Fruit fly (Drosophila melanogaster) S2 (cell line): ENCODE data around the gene Saf-B.

Source experiments
- CG8478 ChIP-seq: fragments of >200 bp; optimal IDR thresholded peaks from 2 replicates; lab custom pipeline; 2018
- CTCF ChIP-seq, 2 experiments: fragments of >200 bp; optimal IDR thresholded peaks; 2 replicates each; lab custom pipeline; 2018

Saf-B gene

dm6 chr3R:24798595-24798994 lies 18.7 kb upstream of the Saf-B start:
- no peak for TF ChIP-seq CG8478 (lab: Kevin White, UChicago)
- no peak for TF ChIP-seq CTCF (optimal IDR thresholded peaks at IDR 0.05; lab: Kevin White, UChicago)

dm6 chr3R:24799503-24799902 lies 17.8 kb upstream of the Saf-B start, which contains the start of gene Ude:
Gene Ude (minus strand): TSS chr3R:24799668.
- TF ChIP-seq CG8478 (lab: Kevin White, UChicago), result no peak
- no peak for TF ChIP-seq CTCF (optimal IDR thresholded peaks at IDR 0.05; lab: Kevin White, UChicago)

dm6 chr3R:24805048-24805447 lies 12.2 kb upstream of the Saf-B start, which contains the start of gene polybromo:
Gene polybromo (minus strand): TSS chr3R:24805259.
- TF ChIP-seq CTCF (optimal IDR thresholded peaks at IDR 0.05; lab: Kevin White, UChicago) (no peak), CG8478 (lab: Kevin White, UChicago) (no peak)

dm6 chr3R:24807321-24807720 lies 9.9 kb upstream of the Saf-B start, which contains the start of gene CG6980:
Gene CG6980 (plus strand): TSS chr3R:24807621.
- TF ChIP-seq CTCF (optimal IDR thresholded peaks at IDR 0.05; lab: Kevin White, UChicago), result no peak
- no peak for TF ChIP-seq CG8478 (lab: Kevin White, UChicago)

- TF ChIP-seq CTCF (optimal IDR thresholded peaks at IDR 0.05; lab: Kevin White, UChicago) (no peak), CG8478 (lab: Kevin White, UChicago) (no peak)
Observed at dm6 chr3R:24809576-24810279, 7.5 kb upstream of the Saf-B start.

dm6 chr3R:24810844-24811625 lies 6.2 kb upstream of the Saf-B start:
- TF ChIP-seq CG8478 (lab: Kevin White, UChicago), result no peak
- no peak for TF ChIP-seq CTCF (optimal IDR thresholded peaks at IDR 0.05; lab: Kevin White, UChicago)

dm6 chr3R:24812394-24812793 lies 4.9 kb upstream of the Saf-B start:
- TF ChIP-seq CG8478 (lab: Kevin White, UChicago) (no peak), CTCF (optimal IDR thresholded peaks at IDR 0.05; lab: Kevin White, UChicago) (no peak)

- TF ChIP-seq CTCF (optimal IDR thresholded peaks at IDR 0.05; lab: Kevin White, UChicago) (no peak), CG8478 (lab: Kevin White, UChicago) (no peak)
Observed at dm6 chr3R:24812987-24813636, 4.2 kb upstream of the Saf-B start.

- TF ChIP-seq CTCF (optimal IDR thresholded peaks at IDR 0.05; lab: Kevin White, UChicago) (no peak), CG8478 (lab: Kevin White, UChicago) (no peak)
Observed at dm6 chr3R:24813637-24814301, 3.5 kb upstream of the Saf-B start, which contains the start of the genes lili and CG34150. Gene lili (minus strand): TSS chr3R:24814012. Gene CG34150 (plus strand): TSS chr3R:24814262.

- no peak for TF ChIP-seq CTCF (optimal IDR thresholded peaks at IDR 0.05; lab: Kevin White, UChicago)
Observed at dm6 chr3R:24823061-24823460, 5.8 kb downstream of the Saf-B start.

dm6 chr3R:24825548-24825947 lies 8.3 kb downstream of the Saf-B start, which contains the start of gene niki:
Gene niki (minus strand): TSS chr3R:24825648.
- no peak for TF ChIP-seq CTCF (optimal IDR thresholded peaks at IDR 0.05; lab: Kevin White, UChicago)
- TF ChIP-seq CG8478 (lab: Kevin White, UChicago), result no peak

dm6 chr3R:24828234-24828633 lies 11.0 kb downstream of the Saf-B start, which contains the start of gene RabX4:
Gene RabX4 (minus strand): TSS chr3R:24828409.
- TF ChIP-seq CTCF (optimal IDR thresholded peaks at IDR 0.05; lab: Kevin White, UChicago), result no peak
- TF ChIP-seq CG8478 (lab: Kevin White, UChicago), result no peak

- TF ChIP-seq CTCF (optimal IDR thresholded peaks at IDR 0.05; lab: Kevin White, UChicago), result peak in 1 of 2 experiments; percentile 10
- TF ChIP-seq CG8478 (lab: Kevin White, UChicago), result no peak
Observed at dm6 chr3R:24829887-24830351, 12.7 kb downstream of the Saf-B start, which contains the start of the genes Kaz and CG43273. Gene Kaz (minus strand): TSS chr3R:24829959. Gene CG43273 (plus strand): TSS chr3R:24830301.

dm6 chr3R:24833652-24834051 lies 16.4 kb downstream of the Saf-B start, which contains the start of gene sosie:
Gene sosie (plus strand): TSS chr3R:24833952.
- TF ChIP-seq CG8478 (lab: Kevin White, UChicago) (no peak), CTCF (optimal IDR thresholded peaks at IDR 0.05; lab: Kevin White, UChicago) (no peak)
